Fruit fly (Drosophila melanogaster) whole organism, embryonic: ENCODE measurements around the gene Dup99B.

Experiments
- Aef1 ChIP-seq: fragments of 200-800 bp; sonication (Bioruptor generic); IDR thresholded peaks from 3 replicates; pipeline ENCODE4 v1.3.6; 2022; ENCODE audit warnings: missing biosample characterization, missing genetic modification characterization
- Antp ChIP-seq: fragments of 200-800 bp; sonication (Bioruptor generic); optimal IDR thresholded peaks from 3 replicates; lab custom pipeline; 2016; ENCODE audit warnings: missing biosample characterization, missing genetic modification characterization
- Asciz ChIP-seq: fragments of 200-800 bp; sonication (Bioruptor generic); optimal IDR thresholded peaks from 2 replicates; lab custom pipeline; 2017; ENCODE audit warnings: missing biosample characterization, mild to moderate bottlenecking, missing genetic modification characterization, missing genetic modification reagents
- Bteb2 ChIP-seq: fragments of 200-800 bp; sonication (Bioruptor generic); optimal IDR thresholded peaks from 2 replicates; lab custom pipeline; 2016; ENCODE audit warnings: missing biosample characterization, missing genetic modification characterization
- CG10565 ChIP-seq: fragments of 200-800 bp; sonication (Bioruptor generic); optimal IDR thresholded peaks from 3 replicates; lab custom pipeline; 2016; ENCODE audit warnings: missing biosample characterization, mild to moderate bottlenecking, missing genetic modification characterization
- CG11504 ChIP-seq: fragments of 200-800 bp; sonication (Bioruptor generic); optimal IDR thresholded peaks from 3 replicates; lab custom pipeline; 2019; ENCODE audit warnings: missing biosample characterization, mild to moderate bottlenecking, missing genetic modification characterization, moderate library complexity
- CG12155 ChIP-seq: fragments of 200-800 bp; sonication (Bioruptor generic); optimal IDR thresholded peaks from 3 replicates; lab custom pipeline; 2016; ENCODE audit warnings: missing biosample characterization, missing genetic modification characterization
- CG12769 ChIP-seq: fragments of 200-800 bp; sonication (Bioruptor generic); optimal IDR thresholded peaks from 2 replicates; lab custom pipeline; 2019; ENCODE audit warnings: missing biosample characterization, mild to moderate bottlenecking, missing genetic modification characterization, moderate library complexity
- CG13424 ChIP-seq: fragments of 200-800 bp; sonication (Bioruptor generic); optimal IDR thresholded peaks from 2 replicates; lab custom pipeline; 2019; ENCODE audit warnings: missing biosample characterization, mild to moderate bottlenecking, missing genetic modification characterization, moderate library complexity
- CG14014 ChIP-seq: fragments of 200-800 bp; sonication (Bioruptor generic); IDR thresholded peaks from 2 replicates; pipeline ENCODE4 v1.3.6; 2022; ENCODE audit warnings: missing biosample characterization, missing genetic modification characterization
- CG15269 ChIP-seq: fragments of 200-800 bp; sonication (Bioruptor generic); optimal IDR thresholded peaks from 2 replicates; lab custom pipeline; 2018; ENCODE audit warnings: missing biosample characterization, mild to moderate bottlenecking, missing genetic modification characterization, moderate library complexity
- CG18011 ChIP-seq: fragments of 200-800 bp; sonication (Bioruptor generic); optimal IDR thresholded peaks from 2 replicates; lab custom pipeline; 2017; ENCODE audit warnings: missing biosample characterization, missing genetic modification characterization, mild to moderate bottlenecking, moderate library complexity, missing genotype
- CG2712 ChIP-seq: fragments of 200-800 bp; optimal IDR thresholded peaks from 3 replicates; lab custom pipeline; 2019; ENCODE audit warnings: missing biosample characterization, mild to moderate bottlenecking, missing genetic modification characterization, moderate library complexity
- CG4282 ChIP-seq: fragments of 200-800 bp; sonication (Bioruptor generic); optimal IDR thresholded peaks from 2 replicates; lab custom pipeline; 2016; ENCODE audit warnings: missing biosample characterization, missing genetic modification characterization
- CG4404 ChIP-seq: fragments of 200-800 bp; sonication (Bioruptor generic); IDR thresholded peaks from 2 replicates; pipeline ENCODE4 v1.3.6; 2022; ENCODE audit warnings: missing biosample characterization, missing genetic modification characterization
- CG4854 ChIP-seq: fragments of 200-800 bp; sonication (Bioruptor generic); optimal IDR thresholded peaks from 2 replicates; lab custom pipeline; 2016; ENCODE audit warnings: missing biosample characterization, missing genetic modification characterization, inconsistent platforms
- CG7745 ChIP-seq: fragments of 200-800 bp; sonication (Bioruptor generic); optimal IDR thresholded peaks from 2 replicates; lab custom pipeline; 2018; ENCODE audit warnings: missing biosample characterization, mild to moderate bottlenecking, missing genetic modification characterization, moderate library complexity
- CG8765 ChIP-seq: fragments of 200-800 bp; sonication (Bioruptor generic); IDR thresholded peaks from 2 replicates; pipeline ENCODE4 v1.3.6; 2022; ENCODE audit warnings: missing biosample characterization, missing genetic modification characterization
- CG9437 ChIP-seq: fragments of 200-800 bp; sonication (Bioruptor generic); optimal IDR thresholded peaks from 2 replicates; lab custom pipeline; 2018; ENCODE audit warnings: missing biosample characterization, mild to moderate bottlenecking, missing genetic modification characterization
- CG9876 ChIP-seq: fragments of 200-800 bp; sonication (Bioruptor generic); optimal IDR thresholded peaks from 2 replicates; lab custom pipeline; 2016; ENCODE audit warnings: missing biosample characterization, missing genetic modification characterization
- CrebB ChIP-seq: fragments of 200-800 bp; sonication (Bioruptor generic); optimal IDR thresholded peaks from 3 replicates; lab custom pipeline; 2018; ENCODE audit warnings: missing biosample characterization, mild to moderate bottlenecking, missing genetic modification characterization
- Doc3 ChIP-seq: fragments of 200-800 bp; sonication (Bioruptor generic); IDR thresholded peaks from 3 replicates; pipeline ENCODE4 v1.3.6; 2022; ENCODE audit warnings: missing biosample characterization, missing genetic modification characterization; ENCODE audit not compliant: partially characterized antibody
- H2.0 ChIP-seq: fragments of 200-800 bp; sonication (Bioruptor generic); IDR thresholded peaks from 2 replicates; pipeline ENCODE4 v1.3.6; 2022; ENCODE audit warnings: missing biosample characterization, missing genetic modification characterization
- Nf-YB ChIP-seq: fragments of 200-800 bp; sonication (Bioruptor generic); optimal IDR thresholded peaks from 3 replicates; lab custom pipeline; 2019; ENCODE audit warnings: missing biosample characterization, mild to moderate bottlenecking, missing genetic modification characterization, moderate library complexity
- Ptx1 ChIP-seq: fragments of 200-800 bp; sonication (Bioruptor generic); IDR thresholded peaks from 2 replicates; pipeline ENCODE4 v1.3.6; 2022; ENCODE audit warnings: missing biosample characterization, missing genetic modification characterization
- Ravus ChIP-seq: fragments of 200-800 bp; sonication (Bioruptor generic); IDR thresholded peaks from 2 replicates; pipeline ENCODE4 v1.3.6; 2022; ENCODE audit warnings: missing biosample characterization, missing genetic modification characterization
- Xbp1 ChIP-seq: fragments of 200-800 bp; sonication (Bioruptor generic); optimal IDR thresholded peaks from 3 replicates; lab custom pipeline; 2016; ENCODE audit warnings: missing biosample characterization, mild to moderate bottlenecking, missing genetic modification characterization
- ac ChIP-seq: fragments of 200-800 bp; sonication (Bioruptor generic); optimal IDR thresholded peaks from 3 replicates; lab custom pipeline; 2017; ENCODE audit warnings: missing biosample characterization, mild to moderate bottlenecking, missing genetic modification characterization
- ato ChIP-seq: fragments of 200-800 bp; sonication (Bioruptor generic); IDR thresholded peaks from 2 replicates; pipeline ENCODE4 v1.3.6; 2022; ENCODE audit warnings: missing biosample characterization, missing genetic modification characterization; ENCODE audit not compliant: partially characterized antibody
- cato ChIP-seq: fragments of 200-800 bp; sonication (Bioruptor generic); optimal IDR thresholded peaks from 2 replicates; lab custom pipeline; 2016; ENCODE audit warnings: missing biosample characterization, missing genetic modification characterization, borderline replicate concordance
- caup ChIP-seq: fragments of 200-800 bp; sonication (Bioruptor generic); optimal IDR thresholded peaks from 3 replicates; lab custom pipeline; 2017; ENCODE audit warnings: missing biosample characterization, mild to moderate bottlenecking, missing genetic modification characterization, moderate library complexity; ENCODE audit not compliant: severe bottlenecking
- chif ChIP-seq, 2 experiments: fragments of 200-800 bp; sonication (Bioruptor generic); optimal IDR thresholded peaks; 3 replicates each; lab custom pipeline; 2016; ENCODE audit warnings: missing biosample characterization in 2 of 2, missing genetic modification characterization in 2 of 2
- eve ChIP-seq, 2 experiments: fragments of >200 bp; optimal IDR thresholded peaks; 2 replicates each; lab custom pipeline; 2017; ENCODE audit warnings: missing biosample characterization in 2 of 2, missing genetic modification characterization in 2 of 2
- exex ChIP-seq: fragments of 200-800 bp; sonication (Bioruptor generic); optimal IDR thresholded peaks from 4 replicates; lab custom pipeline; 2018; ENCODE audit warnings: missing biosample characterization, mild to moderate bottlenecking, missing genetic modification characterization, moderate library complexity
- fru ChIP-seq: fragments of >200 bp; optimal IDR thresholded peaks from 2 replicates; lab custom pipeline; 2017
- ftz-f1 ChIP-seq: fragments of 200-800 bp; sonication (Bioruptor generic); optimal IDR thresholded peaks from 2 replicates; lab custom pipeline; 2016; ENCODE audit warnings: missing biosample characterization, missing genetic modification characterization
- fu2 ChIP-seq: fragments of 200-800 bp; sonication (Bioruptor generic); optimal IDR thresholded peaks from 2 replicates; lab custom pipeline; 2016; ENCODE audit warnings: missing biosample characterization, missing genetic modification characterization
- gce ChIP-seq: fragments of 200-800 bp; sonication (Bioruptor generic); IDR thresholded peaks from 3 replicates; pipeline ENCODE4 v1.3.6; 2022; ENCODE audit warnings: missing biosample characterization, missing genetic modification characterization
- gem ChIP-seq: fragments of 200-800 bp; sonication (Bioruptor generic); optimal IDR thresholded peaks from 2 replicates; lab custom pipeline; 2019; ENCODE audit warnings: missing biosample characterization, mild to moderate bottlenecking, missing genetic modification characterization, moderate library complexity
- hbn ChIP-seq: fragments of 200-800 bp; sonication (Bioruptor generic); IDR thresholded peaks from 2 replicates; pipeline ENCODE4 v1.3.6; 2022; ENCODE audit warnings: missing biosample characterization, missing genetic modification characterization; ENCODE audit not compliant: partially characterized antibody
- kay ChIP-seq: fragments of 200-800 bp; sonication (Bioruptor generic); optimal IDR thresholded peaks from 2 replicates; lab custom pipeline; 2016; ENCODE audit warnings: missing biosample characterization, missing genetic modification characterization
- lmd ChIP-seq: fragments of 200-800 bp; sonication (Bioruptor generic); IDR thresholded peaks from 2 replicates; pipeline ENCODE4 v1.3.6; 2022; ENCODE audit warnings: missing biosample characterization, missing genetic modification characterization
- p53 ChIP-seq: fragments of 200-800 bp; sonication (Bioruptor generic); optimal IDR thresholded peaks from 2 replicates; lab custom pipeline; 2016; ENCODE audit warnings: missing biosample characterization, missing genetic modification characterization
- pho ChIP-seq: fragments of 200-800 bp; sonication (Bioruptor generic); optimal IDR thresholded peaks from 2 replicates; lab custom pipeline; 2016; ENCODE audit warnings: missing biosample characterization, missing genetic modification characterization
- ro ChIP-seq: fragments of 200-800 bp; sonication (Bioruptor generic); IDR thresholded peaks from 2 replicates; pipeline ENCODE4 v1.3.6; 2022; ENCODE audit warnings: missing biosample characterization, missing genetic modification characterization
- salm ChIP-seq: fragments of 200-800 bp; sonication (Bioruptor generic); optimal IDR thresholded peaks from 2 replicates; lab custom pipeline; 2018; ENCODE audit warnings: missing biosample characterization, mild to moderate bottlenecking, missing genetic modification characterization
- sim ChIP-seq: fragments of 200-800 bp; sonication (Bioruptor generic); IDR thresholded peaks from 2 replicates; pipeline ENCODE4 v1.3.6; 2022; ENCODE audit warnings: missing biosample characterization, missing genetic modification characterization
- slou ChIP-seq: fragments of 200-800 bp; sonication (Bioruptor generic); optimal IDR thresholded peaks from 3 replicates; lab custom pipeline; 2016; ENCODE audit warnings: missing biosample characterization, missing genetic modification characterization
- ssp ChIP-seq: fragments of 200-800 bp; sonication (Bioruptor generic); IDR thresholded peaks from 2 replicates; pipeline ENCODE4 v1.3.6; 2022; ENCODE audit warnings: missing biosample characterization, missing genetic modification characterization
- trh ChIP-seq: fragments of 200-800 bp; sonication (Bioruptor generic); optimal IDR thresholded peaks from 2 replicates; lab custom pipeline; 2016; ENCODE audit warnings: missing biosample characterization, missing genetic modification characterization
- tx ChIP-seq: fragments of 200-800 bp; sonication (Bioruptor generic); optimal IDR thresholded peaks from 2 replicates; lab custom pipeline; 2016; ENCODE audit warnings: missing biosample characterization, missing genetic modification characterization
- unc-4 ChIP-seq: fragments of 200-800 bp; sonication (Bioruptor generic); IDR thresholded peaks from 2 replicates; pipeline ENCODE4 v1.3.6; 2022; ENCODE audit warnings: missing biosample characterization, missing genetic modification characterization; ENCODE audit not compliant: partially characterized antibody

Dup99B gene

DNA sequence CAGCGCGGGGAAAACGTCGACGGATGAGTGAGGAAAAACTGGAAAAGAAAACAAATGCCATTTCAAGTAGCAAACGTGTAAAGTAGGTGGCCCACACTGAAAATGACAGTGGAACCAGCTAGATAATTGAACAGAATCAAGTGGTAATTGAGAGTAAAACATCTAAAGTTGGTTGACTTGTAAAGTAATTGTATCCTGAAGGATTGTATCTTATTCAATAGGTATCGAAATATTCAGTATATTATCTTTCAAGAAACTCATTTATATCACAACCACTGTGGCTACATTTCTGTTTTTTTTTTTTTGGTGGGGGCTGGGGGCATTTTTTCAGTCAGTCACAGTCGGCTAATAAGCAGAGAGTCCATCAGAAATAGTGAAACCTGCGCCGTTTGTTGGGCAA lies 16.0 kb downstream of the Dup99B start (continued):
- TF ChIP-seq Doc3 (no peak), unc-4 (no peak), gem (tag; lab: Kevin White, UChicago) (peak; percentile 73), caup (GFP tag; lab: Kevin White, UChicago) (no peak), hbn (GFP tag; lab: Robert Waterston, UW) (no peak), CG18011 (no peak), CG4854 (GFP tag; lab: Kevin White, UChicago) (no peak), CG10565 (no peak), Aef1 (GFP tag; lab: Robert Waterston, UW) (peak; percentile 32; the same call in 1 of the 3 replicates), Bteb2 (GFP tag; lab: Kevin White, UChicago) (no peak), ssp (GFP tag; lab: Robert Waterston, UW) (peak; percentile 58), tx (GFP tag; lab: Kevin White, UChicago) (no peak), Xbp1 (peak; percentile 0), CG9876 (GFP tag; lab: Kevin White, UChicago) (no peak), CG8765 (peak; percentile 35; the same call in 1 of the 2 replicates), CG15269 (tag; lab: Kevin White, UChicago) (no peak), chif (GFP tag; optimal IDR thresholded peaks at IDR 0.05; lab: Kevin White, UChicago) (peak in 1 of 2 experiments; percentile 16), CG4404 (GFP tag; lab: Robert Waterston, UW) (no peak), ato (no peak), Ravus (GFP tag; lab: Robert Waterston, UW) (no peak), CG7745 (tag; lab: Kevin White, UChicago) (no peak), ac (GFP tag; lab: Kevin White, UChicago) (no peak), ftz-f1 (GFP tag; lab: Kevin White, UChicago) (no peak), fru (lab: Kevin White, UChicago) (no peak), CG4282 (GFP tag; lab: Kevin White, UChicago) (no peak), cato (no peak), Asciz (GFP tag; lab: Kevin White, UChicago) (no peak), CG2712 (peak; percentile 78), pho (GFP tag; lab: Kevin White, UChicago) (no peak), trh (GFP tag; lab: Kevin White, UChicago) (no peak), CG14014 (GFP tag; lab: Robert Waterston, UW) (no peak), CG11504 (tag; lab: Kevin White, UChicago) (peak; percentile 40), sim (GFP tag; lab: Robert Waterston, UW) (peak; percentile 58; the same call in 1 of the 2 replicates), exex (tag; lab: Kevin White, UChicago) (no peak), eve (GFP tag; optimal IDR thresholded peaks at IDR 0.05; lab: Kevin White, UChicago) (no peak), CrebB (tag; lab: Kevin White, UChicago) (no peak), Nf-YB (GFP tag; lab: Kevin White, UChicago) (no peak), fu2 (GFP tag; lab: Kevin White, UChicago) (no peak), H2.0 (GFP tag; lab: Robert Waterston, UW) (no peak), CG12155 (GFP tag; lab: Kevin White, UChicago) (no peak), ro (GFP tag; lab: Robert Waterston, UW) (no peak), gce (GFP tag; lab: Robert Waterston, UW) (no peak), Ptx1 (peak; percentile 72), CG12769 (tag; lab: Kevin White, UChicago) (no peak), kay (GFP tag; lab: Kevin White, UChicago) (no peak), Antp (GFP tag; lab: Kevin White, UChicago) (peak; percentile 59), CG13424 (peak; percentile 18), salm (tag; lab: Kevin White, UChicago) (peak; percentile 3), lmd (peak; percentile 67), slou (GFP tag; lab: Kevin White, UChicago) (no peak), CG9437 (GFP tag; lab: Kevin White, UChicago) (no peak), p53 (no peak)
